Fruit fly (Drosophila melanogaster): ENCODE results near the gene CG32213.

CG32213 gene

dm6 chr3L:19504719-19505118, 29.1 kb downstream of the CG32213 start (continued):
- TF ChIP-seq gro (GFP tag; optimal IDR thresholded peaks at IDR 0.05) = no peak
- no peak for TF ChIP-seq sens-2 (GFP tag; IDR thresholded peaks at IDR 0.05)
- TF ChIP-seq lbe (GFP tag; optimal IDR thresholded peaks at IDR 0.05) = no peak
- TF ChIP-seq CG7556 (GFP tag; optimal IDR thresholded peaks at IDR 0.05) = no peak
- no peak for TF ChIP-seq CG18011 (GFP tag; optimal IDR thresholded peaks at IDR 0.05)
- TF ChIP-seq Spps (tag; optimal IDR thresholded peaks at IDR 0.05) = no peak
- peak; percentile 22 for TF ChIP-seq CG15514 (GFP tag; optimal IDR thresholded peaks at IDR 0.05)
- TF ChIP-seq caup (GFP tag; optimal IDR thresholded peaks at IDR 0.05; ENCODE audit: severe bottlenecking) = peak; percentile 12
- TF ChIP-seq ATbp (GFP tag; optimal IDR thresholded peaks at IDR 0.05) = peak; percentile 3
- peak; percentile 70 for TF ChIP-seq lab (GFP tag; optimal IDR thresholded peaks at IDR 0.05)
- TF ChIP-seq CG4328 (GFP tag; optimal IDR thresholded peaks at IDR 0.05) = no peak
- no peak for TF ChIP-seq CG15479 (GFP tag; optimal IDR thresholded peaks at IDR 0.05)
- 0 out of 2 replicates have a peak, but pooled peaks have one; percentile 33 for TF ChIP-seq sob (GFP tag; IDR thresholded peaks at IDR 0.05)
- no peak for TF ChIP-seq CG8290 (GFP tag; optimal IDR thresholded peaks at IDR 0.05)
- peak in 1 of 2 experiments; percentile 29 for TF ChIP-seq CG8290 (tag; optimal IDR thresholded peaks at IDR 0.05)
- TF ChIP-seq Ptx1 (GFP tag; IDR thresholded peaks at IDR 0.05) = no peak
- TF ChIP-seq CG17361 (GFP tag; IDR thresholded peaks at IDR 0.05) = no peak

dm6 chr3L:19512672-19513071, 37.0 kb downstream of the CG32213 start:
- TF ChIP-seq Med (GFP tag) (peak; percentile 65), Rfx (GFP tag; IDR thresholded peaks at IDR 0.05) (0 out of 2 replicates have a peak, but pooled peaks have one; percentile 32), CG8290 (GFP tag; optimal IDR thresholded peaks at IDR 0.05) (no peak), CG8290 (tag; optimal IDR thresholded peaks at IDR 0.05) (peak in 1 of 2 experiments; percentile 37), Sox100B (GFP tag; optimal IDR thresholded peaks at IDR 0.05) (no peak), az2 (GFP tag; optimal IDR thresholded peaks at IDR 0.05) (no peak), CG6854 (GFP tag; optimal IDR thresholded peaks at IDR 0.05) (no peak), CG2116 (GFP tag; optimal IDR thresholded peaks at IDR 0.05) (no peak), Atf3 (GFP tag; optimal IDR thresholded peaks at IDR 0.05) (no peak), sqz (GFP tag; optimal IDR thresholded peaks at IDR 0.05) (no peak), gsb (GFP tag; IDR thresholded peaks at IDR 0.05) (0 out of 2 replicates have a peak, but pooled peaks have one; percentile 11), ab (GFP tag; optimal IDR thresholded peaks at IDR 0.05) (no peak), mam (GFP tag; optimal IDR thresholded peaks at IDR 0.05) (no peak), CG5245 (GFP tag; optimal IDR thresholded peaks at IDR 0.05) (no peak), Ets65A (GFP tag) (peak; percentile 64), ase (GFP tag; IDR thresholded peaks at IDR 0.05) (0 out of 3 replicates have a peak, but pooled peaks have one; percentile 10), ken (GFP tag; IDR thresholded peaks at IDR 0.05) (no peak), dysf (GFP tag; IDR thresholded peaks at IDR 0.05) (0 out of 3 replicates have a peak, but pooled peaks have one; percentile 19), CG13123 (GFP tag; optimal IDR thresholded peaks at IDR 0.05) (no peak), CG18599 (GFP tag; optimal IDR thresholded peaks at IDR 0.05) (peak; percentile 16), CG11723 (GFP tag; optimal IDR thresholded peaks at IDR 0.05) (no peak), Aef1 (GFP tag; IDR thresholded peaks at IDR 0.05) (no peak), slbo (GFP tag; IDR thresholded peaks at IDR 0.05) (peak; percentile 26; the same call in 1 of the 2 replicates), CG14441 (GFP tag; IDR thresholded peaks at IDR 0.05) (no peak)

DNA sequence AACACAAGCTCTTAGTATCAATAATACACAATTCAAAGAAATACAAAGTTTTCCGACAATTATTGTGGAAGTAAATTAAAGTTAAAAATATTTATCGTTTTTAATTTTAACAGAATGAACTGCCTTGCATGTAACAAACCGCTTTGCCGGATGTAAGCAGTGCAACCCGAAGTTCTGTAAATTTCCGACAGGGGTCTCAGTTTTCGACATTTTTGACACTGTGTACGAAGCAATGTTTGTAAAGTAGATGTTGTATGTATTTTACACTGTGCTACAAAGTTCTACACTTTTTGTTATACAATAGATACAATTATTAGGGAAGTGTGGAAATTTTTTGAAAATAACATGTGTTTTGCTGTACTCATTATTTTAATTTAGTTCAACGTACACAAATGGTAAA, 40.9 kb downstream of the CG32213 start:
- TF ChIP-seq chm (GFP tag; IDR thresholded peaks at IDR 0.05) = no peak
- TF ChIP-seq Dip2 (GFP tag; IDR thresholded peaks at IDR 0.05) = no peak
- TF ChIP-seq wdn (GFP tag; IDR thresholded peaks at IDR 0.05) = peak; percentile 87
- peak; percentile 54 for TF ChIP-seq CG2202 (tag; optimal IDR thresholded peaks at IDR 0.05)
- no peak for TF ChIP-seq kah (GFP tag; optimal IDR thresholded peaks at IDR 0.05)
- peak; percentile 40; the same call in 1 of the 2 replicates for TF ChIP-seq Lim3 (GFP tag; IDR thresholded peaks at IDR 0.05)
- peak; percentile 71 for TF ChIP-seq Chrac-16 (GFP tag; optimal IDR thresholded peaks at IDR 0.05)
- TF ChIP-seq CG6689 (GFP tag; IDR thresholded peaks at IDR 0.05) = peak; percentile 78
- peak; percentile 86 for TF ChIP-seq CG3407 (GFP tag; optimal IDR thresholded peaks at IDR 0.05)
- TF ChIP-seq CG11723 (GFP tag; optimal IDR thresholded peaks at IDR 0.05) = peak; percentile 63
- no peak for TF ChIP-seq usp (GFP tag; optimal IDR thresholded peaks at IDR 0.05)
- no peak for TF ChIP-seq Kr (GFP tag; optimal IDR thresholded peaks at IDR 0.05)
- TF ChIP-seq sd (tag; optimal IDR thresholded peaks at IDR 0.05) = no peak
- TF ChIP-seq Dbx (GFP tag; IDR thresholded peaks at IDR 0.05) = peak; percentile 91

All from whole organism, embryonic.